Worm (Caenorhabditis elegans): ENCODE measurements around the gene str-185.

str-185 gene

ce11 chrIV:4434441-4435084 is 4.8 kb upstream of the str-185 start, which contains the start of the genes R08C7.8 and R08C7.4:
Gene R08C7.8, minus strand, starts transcription at chrIV:4434541.
Gene R08C7.4, plus strand, starts transcription at chrIV:4435034.
- TF ChIP-seq W03F9.2 (tag; optimal IDR thresholded peaks at IDR 0.05) (no peak), him-1 (tag; optimal IDR thresholded peaks at IDR 0.05) (no peak), dao-5 (tag; optimal IDR thresholded peaks at IDR 0.05) (no peak)

ce11 chrIV:4423885-4424284 is 5.9 kb downstream of the str-185 start:
- TF ChIP-seq dao-5 (tag; optimal IDR thresholded peaks at IDR 0.05) = no peak
- TF ChIP-seq W03F9.2 (tag; optimal IDR thresholded peaks at IDR 0.05) = no peak
- TF ChIP-seq him-1 (tag; optimal IDR thresholded peaks at IDR 0.05) = no peak

- no peak for TF ChIP-seq W03F9.2 (tag; optimal IDR thresholded peaks at IDR 0.05)
Observed at ce11 chrIV:4423026-4423425, 6.8 kb downstream of the str-185 start.

- TF ChIP-seq dao-5 (tag; optimal IDR thresholded peaks at IDR 0.05) (no peak), him-1 (tag; optimal IDR thresholded peaks at IDR 0.05) (no peak)
Observed at ce11 chrIV:4422029-4422428, 7.8 kb downstream of the str-185 start, which contains the start of gene clec-175. Gene clec-175, plus strand, starts transcription at chrIV:4422329.

ce11 chrIV:4413114-4413513 is 16.7 kb downstream of the str-185 start:
- no peak for TF ChIP-seq him-1 (tag; optimal IDR thresholded peaks at IDR 0.05)
- TF ChIP-seq dao-5 (tag; optimal IDR thresholded peaks at IDR 0.05) = no peak
- TF ChIP-seq W03F9.2 (tag; optimal IDR thresholded peaks at IDR 0.05) = no peak

- TF ChIP-seq W03F9.2 (tag; optimal IDR thresholded peaks at IDR 0.05) = no peak
- TF ChIP-seq dao-5 (tag; optimal IDR thresholded peaks at IDR 0.05) = no peak
- no peak for TF ChIP-seq him-1 (tag; optimal IDR thresholded peaks at IDR 0.05)
Observed at ce11 chrIV:4411948-4412335, 17.9 kb downstream of the str-185 start.

ce11 chrIV:4411311-4411947 is 18.4 kb downstream of the str-185 start:
- no peak for TF ChIP-seq W03F9.2 (tag; optimal IDR thresholded peaks at IDR 0.05)
- TF ChIP-seq him-1 (tag; optimal IDR thresholded peaks at IDR 0.05) = no peak
- no peak for TF ChIP-seq dao-5 (tag; optimal IDR thresholded peaks at IDR 0.05)

- TF ChIP-seq him-1 (tag; optimal IDR thresholded peaks at IDR 0.05) (no peak), dao-5 (tag; optimal IDR thresholded peaks at IDR 0.05) (no peak), W03F9.2 (tag; optimal IDR thresholded peaks at IDR 0.05) (no peak)
Observed at ce11 chrIV:4410526-4410925, 19.3 kb downstream of the str-185 start.

- TF ChIP-seq him-1 (tag; optimal IDR thresholded peaks at IDR 0.05) (no peak), dao-5 (tag; optimal IDR thresholded peaks at IDR 0.05) (no peak), W03F9.2 (tag; optimal IDR thresholded peaks at IDR 0.05) (no peak)
Observed at ce11 chrIV:4408714-4409113, 21.1 kb downstream of the str-185 start.

- TF ChIP-seq him-1 (tag; optimal IDR thresholded peaks at IDR 0.05) (no peak), W03F9.2 (tag; optimal IDR thresholded peaks at IDR 0.05) (no peak), dao-5 (tag; optimal IDR thresholded peaks at IDR 0.05) (no peak)
Observed at ce11 chrIV:4407055-4407461, 22.7 kb downstream of the str-185 start.

ce11 chrIV:4406054-4406539 is 23.7 kb downstream of the str-185 start:
- TF ChIP-seq dao-5 (tag; optimal IDR thresholded peaks at IDR 0.05) = no peak
- no peak for TF ChIP-seq W03F9.2 (tag; optimal IDR thresholded peaks at IDR 0.05)
- TF ChIP-seq him-1 (tag; optimal IDR thresholded peaks at IDR 0.05) = peak; percentile 24

ce11 chrIV:4405126-4405525 is 24.7 kb downstream of the str-185 start, which contains the start of gene Y24D9A.7:
Gene Y24D9A.7, minus strand, starts transcription at chrIV:4405171.
- TF ChIP-seq him-1 (tag; optimal IDR thresholded peaks at IDR 0.05) (no peak), dao-5 (tag; optimal IDR thresholded peaks at IDR 0.05) (no peak), W03F9.2 (tag; optimal IDR thresholded peaks at IDR 0.05) (no peak)

ce11 chrIV:4403870-4404269 is 25.9 kb downstream of the str-185 start:
- no peak for TF ChIP-seq him-1 (tag; optimal IDR thresholded peaks at IDR 0.05)
- no peak for TF ChIP-seq dao-5 (tag; optimal IDR thresholded peaks at IDR 0.05)
- TF ChIP-seq W03F9.2 (tag; optimal IDR thresholded peaks at IDR 0.05) = no peak

- TF ChIP-seq dao-5 (tag; optimal IDR thresholded peaks at IDR 0.05) (no peak), him-1 (tag; optimal IDR thresholded peaks at IDR 0.05) (no peak), W03F9.2 (tag; optimal IDR thresholded peaks at IDR 0.05) (no peak)
Observed at ce11 chrIV:4402413-4402812, 27.4 kb downstream of the str-185 start.
